Fruit fly (Drosophila melanogaster) whole organism: ENCODE measurements around the gene armi.

ENCODE experiments used
- CG8478 ChIP-seq: fragments of >200 bp; optimal IDR thresholded peaks from 2 replicates; lab custom pipeline; 2018; ENCODE audit warnings: inconsistent platforms
- Dll ChIP-seq: fragments of >200 bp; optimal IDR thresholded peaks from 2 replicates; lab custom pipeline; 2017
- EcR ChIP-seq, 2 experiments: fragments of >200 bp; optimal IDR thresholded peaks; 2 replicates each; lab custom pipeline; 2017; ENCODE audit warnings: missing biosample characterization in 2 of 2, missing genetic modification characterization in 2 of 2, missing genetic modification reagents in 2 of 2
- usp ChIP-seq: fragments of >200 bp; optimal IDR thresholded peaks from 2 replicates; lab custom pipeline; 2017; ENCODE audit warnings: missing biosample characterization, missing genetic modification characterization, mixed read lengths

DNA sequence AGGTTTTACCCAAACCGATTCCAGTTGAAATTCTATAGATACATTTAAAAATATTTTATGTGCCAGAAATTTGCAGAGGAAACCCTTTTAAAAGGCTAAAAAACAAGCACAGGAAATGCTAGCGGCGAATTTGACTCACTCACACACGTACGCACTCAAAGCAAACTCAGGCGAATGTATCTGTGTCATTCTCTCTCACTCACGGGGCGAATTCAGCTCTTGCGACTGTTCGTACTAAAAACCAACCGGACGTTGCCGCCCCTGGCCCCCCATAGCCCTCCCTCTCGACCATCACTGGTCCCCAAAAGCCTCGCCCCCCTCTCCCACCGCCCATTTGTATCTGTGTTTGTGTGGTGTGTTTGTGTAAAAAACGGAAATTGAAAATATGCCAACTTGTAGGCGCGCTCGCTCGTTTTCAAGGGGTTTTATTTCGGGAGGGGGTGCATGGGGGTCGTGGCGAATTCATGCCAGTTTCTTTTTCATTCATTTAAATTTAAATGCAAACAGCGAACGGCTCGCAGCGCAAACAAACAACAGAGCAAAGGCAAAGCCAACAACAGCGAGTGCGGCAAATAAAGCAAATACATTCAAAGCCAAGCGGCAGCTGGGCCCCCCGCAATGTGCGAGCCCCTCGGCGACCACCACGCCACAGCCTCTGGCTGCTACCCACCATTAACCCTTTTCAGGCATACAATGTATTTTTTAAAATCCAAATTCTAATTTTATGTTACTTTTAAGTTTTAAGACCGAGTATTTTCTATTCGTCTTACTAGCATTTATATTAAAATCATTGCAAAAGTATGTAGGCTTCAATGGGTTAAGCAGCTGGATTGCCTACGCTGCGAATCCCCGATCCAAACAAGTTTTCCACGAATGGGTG, 42.7 kb upstream of the armi start:
- TF ChIP-seq EcR (GFP tag; optimal IDR thresholded peaks at IDR 0.05; lab: Kevin White, UChicago) (peak in 1 of 2 experiments; percentile 39), usp (GFP tag; lab: Kevin White, UChicago) (no peak), CG8478 (lab: Kevin White, UChicago) (no peak), Dll (lab: Kevin White, UChicago) (peak; percentile 58)
